Fruit fly (Drosophila melanogaster) whole organism, embryonic: Measurements from ENCODE around the gene CG9926.
A peak's percentile ranks its signal among the peaks of the same experiment; 100 is the strongest.

Source experiments
- Aef1 ChIP-seq: fragments of 200-800 bp; sonication (Bioruptor generic); IDR thresholded peaks from 3 replicates; pipeline ENCODE4 v1.3.6; 2022; ENCODE audit warnings: missing biosample characterization, missing genetic modification characterization
- Bdp1 ChIP-seq: fragments of 200-800 bp; sonication (Bioruptor generic); optimal IDR thresholded peaks from 3 replicates; lab custom pipeline; 2016; ENCODE audit warnings: missing biosample characterization, missing genetic modification characterization
- C15 ChIP-seq: fragments of 200-800 bp; sonication (Bioruptor generic); IDR thresholded peaks from 3 replicates; pipeline ENCODE4 v1.3.6; 2022; ENCODE audit warnings: missing biosample characterization, missing genetic modification characterization
- CG1024 ChIP-seq: fragments of 200-800 bp; sonication (Bioruptor generic); IDR thresholded peaks from 2 replicates; pipeline ENCODE4 v1.3.6; 2022; ENCODE audit warnings: missing biosample characterization, missing genetic modification characterization
- CG10267 ChIP-seq: fragments of 200-800 bp; sonication (Bioruptor generic); optimal IDR thresholded peaks from 2 replicates; lab custom pipeline; 2018; ENCODE audit warnings: missing biosample characterization, mild to moderate bottlenecking, missing genetic modification characterization, moderate library complexity
- CG10321 ChIP-seq: fragments of 200-800 bp; sonication (Bioruptor generic); IDR thresholded peaks from 2 replicates; pipeline ENCODE4 v1.3.6; 2022; ENCODE audit warnings: missing biosample characterization, missing genetic modification characterization
- CG11247 ChIP-seq: fragments of 200-800 bp; sonication (Bioruptor generic); IDR thresholded peaks from 2 replicates; pipeline ENCODE4 v1.3.6; 2022; ENCODE audit warnings: missing biosample characterization, missing genetic modification characterization
- CG12299 ChIP-seq: fragments of 200-800 bp; sonication (Bioruptor generic); optimal IDR thresholded peaks from 2 replicates; lab custom pipeline; 2018; ENCODE audit warnings: missing biosample characterization, mild to moderate bottlenecking, missing genetic modification characterization
- CG1233 ChIP-seq: fragments of 200-800 bp; sonication (Bioruptor generic); optimal IDR thresholded peaks from 4 replicates; lab custom pipeline; 2018; ENCODE audit warnings: missing biosample characterization, mild to moderate bottlenecking, missing genetic modification characterization
- CG12769 ChIP-seq: fragments of 200-800 bp; sonication (Bioruptor generic); optimal IDR thresholded peaks from 2 replicates; lab custom pipeline; 2019; ENCODE audit warnings: missing biosample characterization, mild to moderate bottlenecking, missing genetic modification characterization, moderate library complexity
- CG13287 ChIP-seq: fragments of 200-800 bp; sonication (Bioruptor generic); IDR thresholded peaks from 2 replicates; pipeline ENCODE4 v1.3.6; 2022; ENCODE audit warnings: missing biosample characterization, missing genetic modification characterization; ENCODE audit not compliant: partially characterized antibody
- CG13624 ChIP-seq: fragments of 200-800 bp; sonication (Bioruptor generic); optimal IDR thresholded peaks from 2 replicates; lab custom pipeline; 2016; ENCODE audit warnings: missing biosample characterization, missing genetic modification characterization
- CG14667 ChIP-seq: fragments of 200-800 bp; sonication (Bioruptor generic); IDR thresholded peaks from 2 replicates; pipeline ENCODE4 v1.3.6; 2022; ENCODE audit warnings: missing biosample characterization, missing genetic modification characterization
- CG1602 ChIP-seq: fragments of 200-800 bp; sonication (Bioruptor generic); optimal IDR thresholded peaks from 3 replicates; lab custom pipeline; 2016; ENCODE audit warnings: missing biosample characterization, missing genetic modification characterization
- CG17361 ChIP-seq: fragments of 200-800 bp; sonication (Bioruptor generic); IDR thresholded peaks from 3 replicates; pipeline ENCODE4 v1.3.6; 2022; ENCODE audit warnings: missing biosample characterization, missing genetic modification characterization
- CG18011 ChIP-seq: fragments of 200-800 bp; sonication (Bioruptor generic); optimal IDR thresholded peaks from 2 replicates; lab custom pipeline; 2017; ENCODE audit warnings: missing biosample characterization, missing genetic modification characterization, mild to moderate bottlenecking, moderate library complexity, missing genotype
- CG18599 ChIP-seq: fragments of 200-800 bp; sonication (Bioruptor generic); optimal IDR thresholded peaks from 3 replicates; lab custom pipeline; 2017; ENCODE audit warnings: missing biosample characterization, missing genetic modification characterization, mild to moderate bottlenecking, moderate library complexity, missing genetic modification reagents
- CG18619 ChIP-seq: fragments of 200-800 bp; sonication (Bioruptor generic); optimal IDR thresholded peaks from 3 replicates; lab custom pipeline; 2017; ENCODE audit warnings: missing biosample characterization, mild to moderate bottlenecking, missing genetic modification characterization
- CG2199 ChIP-seq: fragments of 200-800 bp; sonication (Bioruptor generic); IDR thresholded peaks from 3 replicates; pipeline ENCODE4 v1.3.6; 2022; ENCODE audit warnings: missing biosample characterization, missing genetic modification characterization
- CG3407 ChIP-seq: fragments of 200-800 bp; sonication (Bioruptor generic); optimal IDR thresholded peaks from 2 replicates; lab custom pipeline; 2018; ENCODE audit warnings: missing biosample characterization, mild to moderate bottlenecking, missing genetic modification characterization
- CG3726 ChIP-seq: fragments of 200-800 bp; sonication (Bioruptor generic); IDR thresholded peaks from 3 replicates; pipeline ENCODE4, ENCODE4 v1.3.6; 2022; ENCODE audit warnings: missing biosample characterization, missing genetic modification characterization
- CG43689 ChIP-seq: fragments of 200-800 bp; sonication (Bioruptor generic); IDR thresholded peaks from 2 replicates; pipeline ENCODE4 v1.3.6; 2022; ENCODE audit warnings: missing biosample characterization, missing genetic modification characterization
- CG7963 ChIP-seq: fragments of 200-800 bp; sonication (Bioruptor generic); IDR thresholded peaks from 3 replicates; pipeline ENCODE4 v1.3.6; 2022; ENCODE audit warnings: missing biosample characterization, missing genetic modification characterization; ENCODE audit not compliant: partially characterized antibody
- CG9932 ChIP-seq: fragments of 200-800 bp; sonication (Bioruptor generic); IDR thresholded peaks from 2 replicates; pipeline ENCODE4 v1.3.6; 2022; ENCODE audit warnings: missing biosample characterization, missing genetic modification characterization
- Chrac-16 ChIP-seq: fragments of 200-800 bp; sonication (Bioruptor generic); optimal IDR thresholded peaks from 3 replicates; lab custom pipeline; 2016; ENCODE audit warnings: missing biosample characterization, missing genetic modification characterization
- Dfd ChIP-seq, 2 experiments: fragments of >200 bp; optimal IDR thresholded peaks; 2 replicates each; lab custom pipeline; 2017; ENCODE audit warnings: missing biosample characterization in 2 of 2, missing genetic modification characterization in 2 of 2
- Hr51 ChIP-seq, 2 experiments: fragments of 200-800 bp; sonication (Bioruptor generic); optimal IDR thresholded peaks; 2 replicates in 1 of 2; 3 replicates in 1 of 2; lab custom pipeline; 2016 to 2018; ENCODE audit warnings: missing biosample characterization in 2 of 2, missing genetic modification characterization in 2 of 2, mild to moderate bottlenecking in 1 of 2, moderate library complexity in 1 of 2
- Lim3 ChIP-seq: fragments of 200-800 bp; sonication (Bioruptor generic); IDR thresholded peaks from 2 replicates; pipeline ENCODE4 v1.3.6; 2022; ENCODE audit warnings: missing biosample characterization, missing genetic modification characterization
- MBD-R2 ChIP-seq: fragments of 200-800 bp; sonication (Bioruptor generic); IDR thresholded peaks from 2 replicates; pipeline ENCODE4 v1.3.6; 2022; ENCODE audit warnings: missing biosample characterization, missing genetic modification characterization
- Myb ChIP-seq: fragments of 200-800 bp; sonication (Bioruptor generic); optimal IDR thresholded peaks from 2 replicates; lab custom pipeline; 2016; ENCODE audit warnings: missing biosample characterization, missing genetic modification characterization
- NFAT ChIP-seq: fragments of 200-800 bp; sonication (Bioruptor generic); IDR thresholded peaks from 2 replicates; pipeline ENCODE4 v1.3.6; 2022; ENCODE audit warnings: missing biosample characterization, missing genetic modification characterization
- NK7.1 ChIP-seq: fragments of 200-800 bp; sonication (Bioruptor generic); optimal IDR thresholded peaks from 3 replicates; lab custom pipeline; 2016; ENCODE audit warnings: missing biosample characterization, missing genetic modification characterization
- TFAM ChIP-seq: fragments of 200-800 bp; sonication (Bioruptor generic); optimal IDR thresholded peaks from 2 replicates; lab custom pipeline; 2017; ENCODE audit warnings: missing biosample characterization, missing genetic modification characterization, inconsistent platforms
- Vsx1 ChIP-seq: fragments of 200-800 bp; sonication (Bioruptor generic); optimal IDR thresholded peaks from 2 replicates; lab custom pipeline; 2017; ENCODE audit warnings: missing biosample characterization, mild to moderate bottlenecking, missing genetic modification characterization, missing genetic modification reagents
- crc ChIP-seq: fragments of 200-800 bp; sonication (Bioruptor generic); optimal IDR thresholded peaks from 2 replicates; lab custom pipeline; 2016; ENCODE audit warnings: missing biosample characterization, missing genetic modification characterization
- exex ChIP-seq: fragments of 200-800 bp; sonication (Bioruptor generic); optimal IDR thresholded peaks from 4 replicates; lab custom pipeline; 2018; ENCODE audit warnings: missing biosample characterization, mild to moderate bottlenecking, missing genetic modification characterization, moderate library complexity
- fd3F ChIP-seq: fragments of 200-800 bp; sonication (Bioruptor generic); optimal IDR thresholded peaks from 2 replicates; lab custom pipeline; 2018; ENCODE audit warnings: missing biosample characterization, mild to moderate bottlenecking, missing genetic modification characterization, moderate library complexity
- gce ChIP-seq: fragments of 200-800 bp; sonication (Bioruptor generic); IDR thresholded peaks from 3 replicates; pipeline ENCODE4 v1.3.6; 2022; ENCODE audit warnings: missing biosample characterization, missing genetic modification characterization
- gfzf ChIP-seq: fragments of 200-800 bp; sonication (Bioruptor generic); optimal IDR thresholded peaks from 2 replicates; lab custom pipeline; 2016; ENCODE audit warnings: missing biosample characterization, mild to moderate bottlenecking, missing genetic modification characterization, moderate library complexity
- grau ChIP-seq: fragments of 200-800 bp; optimal IDR thresholded peaks from 3 replicates; lab custom pipeline; 2019; ENCODE audit warnings: missing biosample characterization, mild to moderate bottlenecking, missing genetic modification characterization, moderate library complexity
- ken ChIP-seq: fragments of 200-800 bp; sonication (Bioruptor generic); IDR thresholded peaks from 3 replicates; pipeline ENCODE4 v1.3.6; 2022; ENCODE audit warnings: missing biosample characterization, missing genetic modification characterization
- klu ChIP-seq: fragments of 200-800 bp; sonication (Bioruptor generic); IDR thresholded peaks from 2 replicates; pipeline ENCODE4 v1.3.6; 2022; ENCODE audit warnings: missing biosample characterization, missing genetic modification characterization
- mirr ChIP-seq: fragments of 200-800 bp; sonication (Bioruptor generic); optimal IDR thresholded peaks from 3 replicates; lab custom pipeline; 2018; ENCODE audit warnings: missing biosample characterization, mild to moderate bottlenecking, missing genetic modification characterization
- nerfin-2 ChIP-seq: fragments of 200-800 bp; sonication (Bioruptor generic); IDR thresholded peaks from 2 replicates; pipeline ENCODE4 v1.3.6; 2022; ENCODE audit warnings: missing biosample characterization, missing genetic modification characterization; ENCODE audit not compliant: partially characterized antibody
- nmo ChIP-seq: fragments of 200-800 bp; sonication (Bioruptor generic); optimal IDR thresholded peaks from 2 replicates; lab custom pipeline; 2018; ENCODE audit warnings: missing biosample characterization, mild to moderate bottlenecking, missing genetic modification characterization, moderate library complexity
- slbo ChIP-seq: fragments of 200-800 bp; sonication (Bioruptor generic); IDR thresholded peaks from 2 replicates; pipeline ENCODE4 v1.3.6; 2022; ENCODE audit warnings: missing biosample characterization, missing genetic modification characterization
- stwl ChIP-seq: fragments of 200-800 bp; sonication (Bioruptor generic); optimal IDR thresholded peaks from 3 replicates; lab custom pipeline; 2018; ENCODE audit warnings: missing biosample characterization, mild to moderate bottlenecking, missing genetic modification characterization, moderate library complexity
- tio ChIP-seq: fragments of 200-800 bp; sonication (Bioruptor generic); optimal IDR thresholded peaks from 2 replicates; lab custom pipeline; 2017; ENCODE audit warnings: missing biosample characterization, missing genetic modification characterization, inconsistent platforms
- tna ChIP-seq: fragments of 200-800 bp; sonication (Bioruptor generic); IDR thresholded peaks from 2 replicates; pipeline ENCODE4 v1.3.6; 2022; ENCODE audit warnings: missing biosample characterization, missing genetic modification characterization; ENCODE audit not compliant: partially characterized antibody

CG9926 gene

dm6 chr3R:13983272-13984032 lies 32.5 kb upstream of the CG9926 start (continued):
- peak; percentile 81 for TF ChIP-seq CG3407
- TF ChIP-seq C15 = 0 out of 3 replicates have a peak, but pooled peaks have one; percentile 34
- peak; percentile 91 for TF ChIP-seq slbo (GFP tag; lab: Robert Waterston, UW)
- peak; percentile 78 for TF ChIP-seq Vsx1
- TF ChIP-seq grau (tag; lab: Kevin White, UChicago) = peak; percentile 93
- TF ChIP-seq Lim3 (GFP tag; lab: Robert Waterston, UW) = no peak
- TF ChIP-seq Aef1 = peak; percentile 86
- peak; percentile 84 for TF ChIP-seq fd3F (GFP tag; lab: Kevin White, UChicago)
- TF ChIP-seq CG7963 (GFP tag; lab: Robert Waterston, UW) = no peak
- TF ChIP-seq CG17361 = peak; percentile 93
- peak; percentile 85; the same call in 2 of the 3 replicates for TF ChIP-seq CG3726
- TF ChIP-seq Bdp1 = peak; percentile 80
- peak; percentile 87 for TF ChIP-seq mirr (GFP tag; lab: Kevin White, UChicago)
- TF ChIP-seq CG18599 = peak; percentile 97
- peak; percentile 87 for TF ChIP-seq CG12299
- TF ChIP-seq crc (GFP tag; lab: Kevin White, UChicago) = peak; percentile 94
- TF ChIP-seq CG10321 = peak; percentile 14; the same call in 1 of the 2 replicates
- TF ChIP-seq MBD-R2 (GFP tag; lab: Robert Waterston, UW) = peak; percentile 54
- peak; percentile 81 for TF ChIP-seq ken (GFP tag; lab: Robert Waterston, UW)
- peak; percentile 15; the same call in 1 of the 2 replicates for TF ChIP-seq CG13287
- peak; percentile 93 for TF ChIP-seq CG1602 (GFP tag; lab: Kevin White, UChicago)
- TF ChIP-seq nerfin-2 (GFP tag; lab: Robert Waterston, UW) = no peak
- TF ChIP-seq Chrac-16 (GFP tag; lab: Kevin White, UChicago) = peak; percentile 95
- TF ChIP-seq exex (tag; lab: Kevin White, UChicago) = peak; percentile 78
- peak; percentile 19 for TF ChIP-seq stwl
- peak; percentile 63 for TF ChIP-seq TFAM (GFP tag; lab: Kevin White, UChicago)
- TF ChIP-seq Dfd (GFP tag; optimal IDR thresholded peaks at IDR 0.05; lab: Kevin White, UChicago) = no peak
- peak; percentile 92 for TF ChIP-seq CG13624 (GFP tag; lab: Kevin White, UChicago)
- peak; percentile 80 for TF ChIP-seq klu (GFP tag; lab: Robert Waterston, UW)
- no peak for TF ChIP-seq tna (GFP tag; lab: Robert Waterston, UW)
- peak; percentile 93 for TF ChIP-seq tio (GFP tag; lab: Kevin White, UChicago)
- TF ChIP-seq CG43689 (GFP tag; lab: Robert Waterston, UW) = peak; percentile 67
- TF ChIP-seq CG1024 (GFP tag; lab: Robert Waterston, UW) = peak; percentile 66
- TF ChIP-seq CG18619 = peak; percentile 88
- peak; percentile 88 for TF ChIP-seq Myb (GFP tag; lab: Kevin White, UChicago)
- peak; percentile 81 for TF ChIP-seq NK7.1 (GFP tag; lab: Kevin White, UChicago)
- TF ChIP-seq CG14667 = peak; percentile 78
- TF ChIP-seq CG2199 (GFP tag; lab: Robert Waterston, UW) = peak; percentile 26
- peak; percentile 81 for TF ChIP-seq CG18011 (GFP tag; lab: Kevin White, UChicago)
- peak; percentile 91 for TF ChIP-seq CG1233 (GFP tag; lab: Kevin White, UChicago)
- peak; percentile 23 for TF ChIP-seq gfzf
- peak; percentile 93 for TF ChIP-seq nmo (GFP tag; lab: Kevin White, UChicago)
- peak; percentile 87 for TF ChIP-seq CG10267 (tag; lab: Kevin White, UChicago)
- peak; percentile 33; the same call in 2 of the 3 replicates for TF ChIP-seq gce (GFP tag; lab: Robert Waterston, UW)
- TF ChIP-seq CG9932 (GFP tag; lab: Robert Waterston, UW) = peak; percentile 86
- peak; percentile 77; the same call in 1 of the 2 replicates for TF ChIP-seq CG11247 (GFP tag; lab: Robert Waterston, UW)
- TF ChIP-seq Hr51 (GFP tag; optimal IDR thresholded peaks at IDR 0.05; lab: Kevin White, UChicago) = peak; percentile 86 to 93
- peak; percentile 97 for TF ChIP-seq CG12769 (tag; lab: Kevin White, UChicago)
- TF ChIP-seq NFAT = peak; percentile 72
